Worm (Caenorhabditis elegans): ENCODE results near the gene Y39B6A.43.

Gene Y39B6A.43

ce11 chrV:18990958-18991357, 23.3 kb upstream of the Y39B6A.43 start:
- TF ChIP-seq nhr-111 (GFP tag; optimal IDR thresholded peaks at IDR 0.05) (no peak), unc-62 (GFP tag; optimal IDR thresholded peaks at IDR 0.05 in 1 of 2) (peak in 1 of 2 experiments; percentile 47), unc-62 (tag; optimal IDR thresholded peaks at IDR 0.05) (no peak), set-16 (GFP tag; IDR thresholded peaks at IDR 0.05) (peak; percentile 87), unc-130 (GFP tag; optimal IDR thresholded peaks at IDR 0.05) (no peak), nhr-76 (tag; optimal IDR thresholded peaks at IDR 0.05) (no peak), nhr-77 (tag; optimal IDR thresholded peaks at IDR 0.05) (no peak), pha-4 (GFP tag; IDR thresholded peaks at IDR 0.05) (no peak), pha-4 (tag; optimal IDR thresholded peaks at IDR 0.05) (no peak)

ce11 chrV:18990238-18990901, 22.7 kb upstream of the Y39B6A.43 start, which contains the start of the genes reps-1 and Y39B6A.37:
Gene reps-1, minus strand, starts transcription at chrV:18990500.
Gene Y39B6A.37, plus strand, starts transcription at chrV:18990851.
- peak; percentile 12 for TF ChIP-seq spr-1 (tag; optimal IDR thresholded peaks at IDR 0.05)
- TF ChIP-seq vab-7 (GFP tag; IDR thresholded peaks at IDR 0.05) = no peak
- TF ChIP-seq set-16 (GFP tag; IDR thresholded peaks at IDR 0.05) = no peak
- no peak for TF ChIP-seq tag-97 (GFP tag; IDR thresholded peaks at IDR 0.05)
- peak; percentile 77 for TF ChIP-seq mep-1 (tag; optimal IDR thresholded peaks at IDR 0.05)
- TF ChIP-seq aha-1 (tag) = peak; percentile 68
- peak; percentile 67 for TF ChIP-seq rbr-2 (tag; optimal IDR thresholded peaks at IDR 0.05)
- TF ChIP-seq lin-13 (GFP tag; optimal IDR thresholded peaks at IDR 0.05) = peak; percentile 72
- TF ChIP-seq D1046.2 (GFP tag; IDR thresholded peaks at IDR 0.05) = 0 out of 2 replicates have a peak, but pooled peaks have one; percentile 9
- TF ChIP-seq F10B5.3 (tag; optimal IDR thresholded peaks at IDR 0.05) = peak; percentile 2
- TF ChIP-seq mes-2 (tag; optimal IDR thresholded peaks at IDR 0.05; ENCODE audit: poor library complexity, severe bottlenecking) = peak; percentile 84
- peak; percentile 72 for TF ChIP-seq dve-1 (tag; optimal IDR thresholded peaks at IDR 0.05; ENCODE audit: insufficient read depth)
- TF ChIP-seq daf-8 (GFP tag; IDR thresholded peaks at IDR 0.05) = no peak
- no peak for TF ChIP-seq gei-8 (GFP tag; optimal IDR thresholded peaks at IDR 0.05)
- no peak for TF ChIP-seq madf-5 (GFP tag; IDR thresholded peaks at IDR 0.05)
- peak; percentile 75 for TF ChIP-seq T26A8.4 (GFP tag; IDR thresholded peaks at IDR 0.05)
- peak; percentile 44 for TF ChIP-seq nhr-28 (tag; optimal IDR thresholded peaks at IDR 0.05)
- TF ChIP-seq dmd-9 (GFP tag; IDR thresholded peaks at IDR 0.05) = peak; percentile 81
- peak; percentile 57; the same call in 1 of the 2 replicates for TF ChIP-seq Y48G9A.11 (GFP tag; IDR thresholded peaks at IDR 0.05)
- peak in 1 of 2 experiments; percentile 7 for TF ChIP-seq daf-16 (GFP tag; optimal IDR thresholded peaks at IDR 0.05)
- TF ChIP-seq daf-16 (tag; optimal IDR thresholded peaks at IDR 0.05) = peak; percentile 36
- TF ChIP-seq F49E8.2 (tag; optimal IDR thresholded peaks at IDR 0.05; ENCODE audit: borderline replicate concordance) = peak; percentile 49
- no peak for TF ChIP-seq skn-1 (tag; optimal IDR thresholded peaks at IDR 0.05)
- no peak for TF ChIP-seq ZK337.2 (GFP tag; IDR thresholded peaks at IDR 0.05)
- peak; percentile 53 for TF ChIP-seq hlh-11 (tag; optimal IDR thresholded peaks at IDR 0.05)
- no peak for TF ChIP-seq zag-1 (tag; optimal IDR thresholded peaks at IDR 0.05)
- TF ChIP-seq T20F7.1 (GFP tag; optimal IDR thresholded peaks at IDR 0.05) = no peak
- TF ChIP-seq Y5F2A.4 (GFP tag; optimal IDR thresholded peaks at IDR 0.05) = no peak
- peak; percentile 64 for TF ChIP-seq nhr-102 (tag; optimal IDR thresholded peaks at IDR 0.05)
- TF ChIP-seq lir-3 (tag; optimal IDR thresholded peaks at IDR 0.05) = no peak
- TF ChIP-seq arid-1 (GFP tag; conservative IDR thresholded peaks at IDR 0.05) = 0 out of 2 replicates have a peak, but pooled peaks have one; percentile 16
- peak; percentile 44 for TF ChIP-seq nhr-77 (tag; optimal IDR thresholded peaks at IDR 0.05)
- 0 out of 2 replicates have a peak, but pooled peaks have one; percentile 36 for TF ChIP-seq lin-29 (GFP tag; IDR thresholded peaks at IDR 0.05)
- no peak for TF ChIP-seq daf-19 (GFP tag; conservative IDR thresholded peaks at IDR 0.05)
- TF ChIP-seq spr-3 (GFP tag; optimal IDR thresholded peaks at IDR 0.05) = peak; percentile 13
- peak; percentile 60 for TF ChIP-seq dmd-6 (GFP tag; IDR thresholded peaks at IDR 0.05)
- peak; percentile 80 for TF ChIP-seq duxl-1 (tag; optimal IDR thresholded peaks at IDR 0.05; ENCODE audit: poor library complexity)
- TF ChIP-seq nhr-11 (tag; optimal IDR thresholded peaks at IDR 0.05) = peak; percentile 43
- TF ChIP-seq lin-1 (GFP tag; IDR thresholded peaks at IDR 0.05) = no peak
- TF ChIP-seq pha-4 (GFP tag; IDR thresholded peaks at IDR 0.05) = peak; percentile 38; the same call in 1 of the 2 replicates
- no peak for TF ChIP-seq pha-4 (tag; optimal IDR thresholded peaks at IDR 0.05)
- peak; percentile 3 for TF ChIP-seq nhr-6 (tag; optimal IDR thresholded peaks at IDR 0.05)
- TF ChIP-seq Y105C5A.15 (GFP tag; IDR thresholded peaks at IDR 0.05) = no peak
- peak; percentile 36 for TF ChIP-seq F37D6.2 (tag; optimal IDR thresholded peaks at IDR 0.05)

Measured in whole organism, L4 larva.